Worm (Caenorhabditis elegans) whole organism, young adult: ENCODE measurements around the gene srlf-24.

Experiments
- B0019.2 ChIP-seq: fragments of 200-800 bp; sonication (Bioruptor generic); conservative IDR thresholded peaks from 2 replicates; pipeline ENCODE4 v1.3.6; 2022; ENCODE audit warnings: missing genetic modification reagents, missing genetic modification characterization, missing compliant biosample characterization
- B0035.1 ChIP-seq: sonication (generic microtip); optimal IDR thresholded peaks from 2 replicates; lab custom pipeline; 2016; ENCODE audit warnings: missing genetic modification characterization, mild to moderate bottlenecking, missing compliant biosample characterization, missing genotype, missing genetic modification reagents
- C06A6.2 ChIP-seq: fragments of 200-800 bp; sonication (Bioruptor generic); conservative IDR thresholded peaks from 2 replicates; pipeline ENCODE4 v1.3.6; 2022; ENCODE audit warnings: missing genetic modification characterization, missing compliant biosample characterization
- C17E4.6 ChIP-seq: fragments of 200-800 bp; sonication (Bioruptor generic); IDR thresholded peaks from 2 replicates; pipeline ENCODE4 v1.3.6; 2022; ENCODE audit warnings: missing genetic modification reagents, missing genetic modification characterization, missing compliant biosample characterization
- F10E7.11 ChIP-seq: sonication (generic microtip); optimal IDR thresholded peaks from 2 replicates; lab custom pipeline; 2017; ENCODE audit warnings: mild to moderate bottlenecking, missing genetic modification characterization, moderate library complexity, missing compliant biosample characterization
- F52B5.7 ChIP-seq: sonication (generic microtip); optimal IDR thresholded peaks from 2 replicates; lab custom pipeline; 2016; ENCODE audit warnings: mild to moderate bottlenecking, missing genetic modification characterization, missing compliant biosample characterization
- F57A8.1 ChIP-seq: fragments of 200-800 bp; sonication (Bioruptor generic); optimal IDR thresholded peaks from 2 replicates; lab custom pipeline; 2018; ENCODE audit warnings: mild to moderate bottlenecking, missing genetic modification characterization, moderate library complexity, missing compliant biosample characterization
- T07F8.4 ChIP-seq: sonication (generic microtip); optimal IDR thresholded peaks from 2 replicates; lab custom pipeline; 2016; ENCODE audit warnings: mild to moderate bottlenecking, missing genetic modification characterization, moderate library complexity, missing compliant biosample characterization
- Y53F4B.3 ChIP-seq: fragments of 200-800 bp; sonication (Bioruptor generic); IDR thresholded peaks from 2 replicates; pipeline ENCODE4 v1.3.6; 2022; ENCODE audit warnings: missing genetic modification reagents, missing genetic modification characterization, missing compliant biosample characterization
- Y53G8AR.9 ChIP-seq: fragments of 200-800 bp; sonication (Bioruptor generic); conservative IDR thresholded peaks from 2 replicates; pipeline ENCODE4 v1.3.6; 2022; ENCODE audit warnings: missing genetic modification reagents, missing genetic modification characterization, missing compliant biosample characterization
- Y67H2A.10 ChIP-seq: fragments of 200-800 bp; sonication (Bioruptor generic); conservative IDR thresholded peaks from 2 replicates; pipeline ENCODE4 v1.3.6; 2022; ENCODE audit warnings: missing genetic modification reagents, missing genetic modification characterization, missing compliant biosample characterization
- ZK185.1 ChIP-seq: sonication (generic microtip); optimal IDR thresholded peaks from 2 replicates; lab custom pipeline; 2016; ENCODE audit warnings: mild to moderate bottlenecking, missing genetic modification characterization, missing compliant biosample characterization; ENCODE audit not compliant: poor library complexity, severe bottlenecking
- akir-1 ChIP-seq: fragments of 200-800 bp; sonication (Bioruptor generic); optimal IDR thresholded peaks from 2 replicates; lab custom pipeline; 2018; ENCODE audit warnings: mild to moderate bottlenecking, missing genetic modification characterization, moderate library complexity, missing compliant biosample characterization
- aptf-2 ChIP-seq: fragments of 200-800 bp; sonication (Bioruptor generic); conservative IDR thresholded peaks from 2 replicates; pipeline ENCODE4 v1.3.6; 2022; ENCODE audit warnings: missing genetic modification reagents, missing genetic modification characterization, missing compliant biosample characterization
- ccch-3 ChIP-seq: fragments of 200-800 bp; sonication (Bioruptor generic); optimal IDR thresholded peaks from 2 replicates; lab custom pipeline; 2018; ENCODE audit warnings: mild to moderate bottlenecking, missing genetic modification characterization, missing compliant biosample characterization
- cebp-2 ChIP-seq: fragments of 200-800 bp; sonication (Bioruptor generic); IDR thresholded peaks from 2 replicates; pipeline ENCODE4 v1.3.6; 2022; ENCODE audit warnings: missing genetic modification characterization, missing compliant biosample characterization
- ceh-100 ChIP-seq: fragments of 200-800 bp; sonication (Bioruptor generic); IDR thresholded peaks from 2 replicates; pipeline ENCODE4 v1.3.6; 2022; ENCODE audit warnings: missing genetic modification reagents, missing genetic modification characterization, missing compliant biosample characterization
- ceh-27 ChIP-seq: fragments of 200-800 bp; sonication (Bioruptor generic); optimal IDR thresholded peaks from 2 replicates; lab custom pipeline; 2018; ENCODE audit warnings: mild to moderate bottlenecking, missing genetic modification characterization, moderate library complexity, missing compliant biosample characterization
- ceh-40 ChIP-seq: fragments of 200-800 bp; sonication (Bioruptor generic); IDR thresholded peaks from 2 replicates; pipeline ENCODE4 v1.3.6; 2022; ENCODE audit warnings: missing genetic modification characterization, missing compliant biosample characterization
- dpff-1 ChIP-seq: sonication (generic microtip); optimal IDR thresholded peaks from 2 replicates; lab custom pipeline; 2017; ENCODE audit warnings: mild to moderate bottlenecking, missing genetic modification characterization, missing compliant biosample characterization
- dpl-1 ChIP-seq: fragments of 150-350 bp; optimal IDR thresholded peaks from 2 replicates; lab custom pipeline; 2014; ENCODE audit warnings: missing biosample characterization, missing genetic modification reagents, missing genetic modification characterization
- egl-18 ChIP-seq: fragments of 200-800 bp; sonication (Bioruptor generic); IDR thresholded peaks from 2 replicates; pipeline ENCODE4 v1.3.6; 2022; ENCODE audit warnings: missing genetic modification reagents, missing genetic modification characterization, missing compliant biosample characterization
- egl-44 ChIP-seq: fragments of 200-800 bp; sonication (Bioruptor generic); IDR thresholded peaks from 2 replicates; pipeline ENCODE4 v1.3.6; 2022; ENCODE audit warnings: missing genetic modification reagents, missing genetic modification characterization, missing compliant biosample characterization
- ekl-4 ChIP-seq: fragments of 200-800 bp; sonication (Bioruptor generic); IDR thresholded peaks from 2 replicates; pipeline ENCODE4 v1.3.6; 2022; ENCODE audit warnings: missing genetic modification reagents, missing genetic modification characterization, missing compliant biosample characterization
- gei-17 ChIP-seq: fragments of 200-800 bp; sonication (Bioruptor generic); optimal IDR thresholded peaks from 2 replicates; lab custom pipeline; 2018; ENCODE audit warnings: mild to moderate bottlenecking, missing genetic modification characterization, missing compliant biosample characterization
- hmg-20 ChIP-seq: fragments of 200-800 bp; sonication (Bioruptor generic); IDR thresholded peaks from 2 replicates; pipeline ENCODE4 v1.3.6; 2022; ENCODE audit warnings: missing genetic modification reagents, missing genetic modification characterization, missing compliant biosample characterization
- lag-1 ChIP-seq: fragments of 200-800 bp; sonication (Bioruptor generic); IDR thresholded peaks from 2 replicates; pipeline ENCODE4 v1.3.6; 2022; ENCODE audit warnings: missing genetic modification reagents, missing genetic modification characterization, missing compliant biosample characterization
- lin-35 ChIP-seq, 3 experiments: fragments of 150-350 bp in 2 of 3; sonication (generic microtip) in 1 of 3; optimal IDR thresholded peaks; 2 replicates each; lab custom pipeline; 2014 to 2018; ENCODE audit warnings: missing biosample characterization in 3 of 3, missing genetic modification characterization in 3 of 3, missing genetic modification reagents in 3 of 3
- lin-54 ChIP-seq: fragments of 200-800 bp; sonication (Bioruptor generic); optimal IDR thresholded peaks from 2 replicates; lab custom pipeline; 2018; ENCODE audit warnings: mild to moderate bottlenecking, missing genetic modification characterization, missing compliant biosample characterization
- lsl-1 ChIP-seq: fragments of 200-800 bp; sonication (Bioruptor generic); optimal IDR thresholded peaks from 2 replicates; lab custom pipeline; 2018; ENCODE audit warnings: mild to moderate bottlenecking, missing genetic modification characterization, moderate library complexity, missing compliant biosample characterization
- lsy-27 ChIP-seq: sonication (generic microtip); optimal IDR thresholded peaks from 2 replicates; lab custom pipeline; 2017; ENCODE audit warnings: missing genetic modification characterization, mild to moderate bottlenecking, missing compliant biosample characterization, antibody characterized with exemption, missing genotype, borderline replicate concordance; ENCODE audit not compliant: insufficient read depth
- madf-3 ChIP-seq: fragments of 200-800 bp; sonication (Bioruptor generic); IDR thresholded peaks from 2 replicates; pipeline ENCODE4 v1.3.6; 2022; ENCODE audit warnings: missing genetic modification reagents, missing genetic modification characterization, missing compliant biosample characterization
- madf-8 ChIP-seq: fragments of 200-800 bp; sonication (Bioruptor generic); conservative IDR thresholded peaks from 2 replicates; pipeline ENCODE4 v1.3.6; 2022; ENCODE audit warnings: missing genetic modification reagents, missing genetic modification characterization, missing compliant biosample characterization
- mcd-1 ChIP-seq: fragments of 200-800 bp; sonication (Bioruptor generic); IDR thresholded peaks from 2 replicates; pipeline ENCODE4 v1.3.6; 2022; ENCODE audit warnings: missing genetic modification reagents, missing genetic modification characterization, missing compliant biosample characterization
- mxl-1 ChIP-seq: sonication (generic microtip); optimal IDR thresholded peaks from 2 replicates; lab custom pipeline; 2016; ENCODE audit warnings: missing genetic modification characterization, missing compliant biosample characterization
- nhr-90 ChIP-seq: sonication (generic microtip); optimal IDR thresholded peaks from 2 replicates; lab custom pipeline; 2016; ENCODE audit warnings: missing genotype, mild to moderate bottlenecking, missing genetic modification characterization, missing compliant biosample characterization
- sdz-38 ChIP-seq: sonication (generic microtip); optimal IDR thresholded peaks from 2 replicates; lab custom pipeline; 2016; ENCODE audit warnings: missing genotype, missing genetic modification characterization, missing compliant biosample characterization
- sea-2 ChIP-seq: fragments of 200-800 bp; sonication (Bioruptor generic); IDR thresholded peaks from 2 replicates; pipeline ENCODE4 v1.3.6; 2022; ENCODE audit warnings: missing genetic modification characterization, missing compliant biosample characterization
- snpc-3.4 ChIP-seq: sonication (generic microtip); optimal IDR thresholded peaks from 2 replicates; lab custom pipeline; 2017; ENCODE audit warnings: missing genetic modification characterization, mild to moderate bottlenecking, missing compliant biosample characterization, antibody characterized with exemption, moderate library complexity, missing genotype, missing genetic modification reagents
- sptf-2 ChIP-seq: fragments of 200-800 bp; sonication (Bioruptor generic); optimal IDR thresholded peaks from 2 replicates; lab custom pipeline; 2018; ENCODE audit warnings: mild to moderate bottlenecking, missing genetic modification characterization, missing compliant biosample characterization
- tbx-9 ChIP-seq: sonication (generic microtip); optimal IDR thresholded peaks from 2 replicates; lab custom pipeline; 2016; ENCODE audit warnings: borderline replicate concordance, missing genetic modification characterization, inconsistent platforms, missing compliant biosample characterization
- unc-62 ChIP-seq: fragments of 150-350 bp; optimal IDR thresholded peaks from 2 replicates; lab custom pipeline; 2014; ENCODE audit warnings: missing biosample characterization, missing genetic modification reagents, missing genetic modification characterization
- xnd-1 ChIP-seq: sonication (generic microtip); optimal IDR thresholded peaks from 2 replicates; lab custom pipeline; 2016; ENCODE audit warnings: missing genotype, missing genetic modification reagents, missing genetic modification characterization, missing compliant biosample characterization
- ztf-26 ChIP-seq: sonication (generic microtip); optimal IDR thresholded peaks from 2 replicates; lab custom pipeline; 2017; ENCODE audit warnings: missing genetic modification characterization, missing compliant biosample characterization
- ztf-28 ChIP-seq: fragments of 200-800 bp; sonication (Bioruptor generic); IDR thresholded peaks from 2 replicates; pipeline ENCODE4 v1.3.6; 2022; ENCODE audit warnings: missing genetic modification reagents, missing genetic modification characterization, missing compliant biosample characterization
- ztf-6 ChIP-seq: fragments of 200-800 bp; sonication (Bioruptor generic); IDR thresholded peaks from 2 replicates; pipeline ENCODE4 v1.3.6; 2022; ENCODE audit warnings: missing genetic modification reagents, missing genetic modification characterization, missing compliant biosample characterization

Gene srlf-24

ce11 chrIV:11082789-11083235, 22.8 kb downstream of the srlf-24 start (continued):
- TF ChIP-seq ceh-100 (GFP tag; lab: Robert Waterston, UW): peak; percentile 15; the same call in 1 of the 2 replicates
- TF ChIP-seq aptf-2 (GFP tag; lab: Robert Waterston, UW): no peak
- no peak for TF ChIP-seq dpff-1 (tag; lab: Kevin White, UChicago)
- TF ChIP-seq ztf-26: peak; percentile 81
- peak; percentile 59 for TF ChIP-seq T07F8.4 (tag; lab: Kevin White, UChicago)
- TF ChIP-seq madf-8 (GFP tag; lab: Robert Waterston, UW): no peak
- TF ChIP-seq sptf-2 (GFP tag; lab: Kevin White, UChicago): no peak
- TF ChIP-seq B0035.1 (tag; lab: Kevin White, UChicago): peak; percentile 46
- TF ChIP-seq C17E4.6 (GFP tag; lab: Robert Waterston, UW): 0 out of 2 replicates have a peak, but pooled peaks have one; percentile 41
- TF ChIP-seq egl-18 (GFP tag; lab: Robert Waterston, UW): peak; percentile 78; the same call in 1 of the 2 replicates
- TF ChIP-seq lsl-1 (GFP tag; lab: Kevin White, UChicago): no peak
- TF ChIP-seq nhr-90 (tag; lab: Kevin White, UChicago): peak; percentile 74
- no peak for TF ChIP-seq sea-2
- TF ChIP-seq cebp-2: no peak
- no peak for TF ChIP-seq xnd-1 (tag; lab: Kevin White, UChicago)
- peak; percentile 90 for TF ChIP-seq ceh-27 (GFP tag; lab: Kevin White, UChicago)
- TF ChIP-seq B0019.2 (GFP tag; lab: Robert Waterston, UW): no peak
- TF ChIP-seq snpc-3.4 (tag; lab: Kevin White, UChicago): no peak
- TF ChIP-seq ztf-28 (GFP tag; lab: Robert Waterston, UW): no peak
- peak; percentile 51 for TF ChIP-seq akir-1
- peak; percentile 0 for TF ChIP-seq F10E7.11 (tag; lab: Kevin White, UChicago)
- no peak for TF ChIP-seq F57A8.1 (GFP tag; lab: Kevin White, UChicago)
- TF ChIP-seq lin-54 (GFP tag; lab: Kevin White, UChicago): peak; percentile 57
- 0 out of 2 replicates have a peak, but pooled peaks have one; percentile 16 for TF ChIP-seq hmg-20 (GFP tag; lab: Robert Waterston, UW)
- TF ChIP-seq mcd-1 (GFP tag; lab: Robert Waterston, UW): peak; percentile 82
- TF ChIP-seq Y53G8AR.9 (GFP tag; lab: Robert Waterston, UW): no peak
- TF ChIP-seq mxl-1 (tag; lab: Kevin White, UChicago): no peak
- 0 out of 2 replicates have a peak, but pooled peaks have one; percentile 69 for TF ChIP-seq madf-3
- no peak for TF ChIP-seq ceh-40
- no peak for TF ChIP-seq tbx-9 (tag; lab: Kevin White, UChicago)
- peak; percentile 89 for TF ChIP-seq C06A6.2 (GFP tag; lab: Robert Waterston, UW)
- no peak for TF ChIP-seq sdz-38 (tag; lab: Kevin White, UChicago)
- peak; percentile 2 for TF ChIP-seq gei-17 (GFP tag; lab: Kevin White, UChicago)
- peak; percentile 74 for TF ChIP-seq ekl-4 (GFP tag; lab: Robert Waterston, UW)
- peak; percentile 53 for TF ChIP-seq unc-62 (GFP tag; lab: Kevin White, UChicago)

ce11 chrIV:11082153-11082552, 23.5 kb downstream of the srlf-24 start, which contains the start of gene let-70:
Gene let-70, minus strand, starts transcription at chrIV:11082253.
- no peak for TF ChIP-seq ccch-3 (GFP tag; lab: Kevin White, UChicago)
- TF ChIP-seq cebp-2: 0 out of 2 replicates have a peak, but pooled peaks have one; percentile 20

- TF ChIP-seq dpl-1 (GFP tag; lab: Kevin White, UChicago) (no peak), lag-1 (GFP tag; lab: Robert Waterston, UW) (no peak), lsy-27 (tag; lab: Kevin White, UChicago) (no peak), xnd-1 (tag; lab: Kevin White, UChicago) (peak; percentile 28), egl-44 (GFP tag; lab: Robert Waterston, UW) (no peak), Y67H2A.10 (GFP tag; lab: Robert Waterston, UW) (no peak), ZK185.1 (tag; lab: Kevin White, UChicago) (no peak), Y53F4B.3 (GFP tag; lab: Robert Waterston, UW) (no peak), F52B5.7 (tag; lab: Kevin White, UChicago) (no peak), cebp-2 (0 out of 2 replicates have a peak, but pooled peaks have one; percentile 29), ceh-40 (no peak), ztf-6 (GFP tag; lab: Robert Waterston, UW) (no peak), lin-35 (GFP tag; optimal IDR thresholded peaks at IDR 0.05; lab: Kevin White, UChicago) (peak in 1 of 3 experiments; percentile 13)
Measured at ce11 chrIV:11080823-11081285, 24.8 kb downstream of the srlf-24 start, which contains the start of gene atg-7. Gene atg-7, minus strand, starts transcription at chrIV:11081055.
